Worm (Caenorhabditis elegans): ENCODE data around the gene gldi-3.
A peak's percentile ranks its signal among the peaks of the same experiment; 100 is the strongest.

Gene gldi-3

ce11 chrII:9314733-9315132, 34.8 kb upstream of the gldi-3 start:
- TF ChIP-seq tab-1 (GFP tag; IDR thresholded peaks at IDR 0.05), result no peak
- TF ChIP-seq klf-2 (GFP tag; conservative IDR thresholded peaks at IDR 0.05), result no peak
- TF ChIP-seq cog-1 (tag; optimal IDR thresholded peaks at IDR 0.05), result no peak
- TF ChIP-seq med-1 (GFP tag; optimal IDR thresholded peaks at IDR 0.05; ENCODE audit: insufficient read depth), result no peak
- TF ChIP-seq T22C8.4 (GFP tag; IDR thresholded peaks at IDR 0.05), result no peak
- TF ChIP-seq ztf-23 (GFP tag; IDR thresholded peaks at IDR 0.05), result no peak
- no peak for TF ChIP-seq ref-1 (GFP tag; conservative IDR thresholded peaks at IDR 0.05)
- TF ChIP-seq ztf-29 (GFP tag; IDR thresholded peaks at IDR 0.05), result no peak
- TF ChIP-seq flt-1 (GFP tag; IDR thresholded peaks at IDR 0.05), result no peak

- TF ChIP-seq tab-1 (GFP tag; IDR thresholded peaks at IDR 0.05) (no peak), cog-1 (tag; optimal IDR thresholded peaks at IDR 0.05) (no peak), ref-1 (GFP tag; conservative IDR thresholded peaks at IDR 0.05) (no peak), ztf-29 (GFP tag; IDR thresholded peaks at IDR 0.05) (no peak), med-1 (GFP tag; optimal IDR thresholded peaks at IDR 0.05; ENCODE audit: insufficient read depth) (no peak), T22C8.4 (GFP tag; IDR thresholded peaks at IDR 0.05) (no peak), ztf-23 (GFP tag; IDR thresholded peaks at IDR 0.05) (no peak), flt-1 (GFP tag; IDR thresholded peaks at IDR 0.05) (no peak), klf-2 (GFP tag; conservative IDR thresholded peaks at IDR 0.05) (no peak)
Measured at ce11 chrII:9313335-9313734, 33.4 kb upstream of the gldi-3 start.

- TF ChIP-seq klf-2 (GFP tag; conservative IDR thresholded peaks at IDR 0.05) (no peak), ztf-23 (GFP tag; IDR thresholded peaks at IDR 0.05) (no peak), T22C8.4 (GFP tag; IDR thresholded peaks at IDR 0.05) (no peak), med-1 (GFP tag; optimal IDR thresholded peaks at IDR 0.05; ENCODE audit: insufficient read depth) (no peak), ref-1 (GFP tag; conservative IDR thresholded peaks at IDR 0.05) (no peak)
Measured at ce11 chrII:9311702-9312101, 31.8 kb upstream of the gldi-3 start.

ce11 chrII:9310794-9311193, 30.9 kb upstream of the gldi-3 start:
- no peak for TF ChIP-seq ztf-23 (GFP tag; IDR thresholded peaks at IDR 0.05)
- TF ChIP-seq T22C8.4 (GFP tag; IDR thresholded peaks at IDR 0.05), result no peak
- TF ChIP-seq flt-1 (GFP tag; IDR thresholded peaks at IDR 0.05), result no peak
- no peak for TF ChIP-seq med-1 (GFP tag; optimal IDR thresholded peaks at IDR 0.05; ENCODE audit: insufficient read depth)
- no peak for TF ChIP-seq cog-1 (tag; optimal IDR thresholded peaks at IDR 0.05)
- TF ChIP-seq ref-1 (GFP tag; conservative IDR thresholded peaks at IDR 0.05), result no peak
- no peak for TF ChIP-seq tab-1 (GFP tag; IDR thresholded peaks at IDR 0.05)
- no peak for TF ChIP-seq klf-2 (GFP tag; conservative IDR thresholded peaks at IDR 0.05)
- TF ChIP-seq ztf-29 (GFP tag; IDR thresholded peaks at IDR 0.05), result no peak

- TF ChIP-seq ztf-23 (GFP tag; IDR thresholded peaks at IDR 0.05) (no peak), klf-2 (GFP tag; conservative IDR thresholded peaks at IDR 0.05) (no peak), ztf-29 (GFP tag; IDR thresholded peaks at IDR 0.05) (no peak), flt-1 (GFP tag; IDR thresholded peaks at IDR 0.05) (no peak), ref-1 (GFP tag; conservative IDR thresholded peaks at IDR 0.05) (no peak), tab-1 (GFP tag; IDR thresholded peaks at IDR 0.05) (no peak), T22C8.4 (GFP tag; IDR thresholded peaks at IDR 0.05) (no peak), med-1 (GFP tag; optimal IDR thresholded peaks at IDR 0.05; ENCODE audit: insufficient read depth) (no peak), cog-1 (tag; optimal IDR thresholded peaks at IDR 0.05) (no peak)
Measured at ce11 chrII:9310204-9310603, 30.3 kb upstream of the gldi-3 start, which contains the start of gene cam-1. cam-1 (minus strand) TSS chrII:9310304.

- TF ChIP-seq flt-1 (GFP tag; IDR thresholded peaks at IDR 0.05), result 0 out of 2 replicates have a peak, but pooled peaks have one; percentile 62
- TF ChIP-seq cog-1 (tag; optimal IDR thresholded peaks at IDR 0.05), result peak; percentile 59
- peak; percentile 59; the same call in 1 of the 2 replicates for TF ChIP-seq tab-1 (GFP tag; IDR thresholded peaks at IDR 0.05)
- TF ChIP-seq T22C8.4 (GFP tag; IDR thresholded peaks at IDR 0.05), result no peak
Measured at ce11 chrII:9308614-9309046, 28.7 kb upstream of the gldi-3 start.

- no peak for TF ChIP-seq klf-2 (GFP tag; conservative IDR thresholded peaks at IDR 0.05)
- TF ChIP-seq ref-1 (GFP tag; conservative IDR thresholded peaks at IDR 0.05), result no peak
- no peak for TF ChIP-seq med-1 (GFP tag; optimal IDR thresholded peaks at IDR 0.05; ENCODE audit: insufficient read depth)
- no peak for TF ChIP-seq cog-1 (tag; optimal IDR thresholded peaks at IDR 0.05)
- no peak for TF ChIP-seq tab-1 (GFP tag; IDR thresholded peaks at IDR 0.05)
- no peak for TF ChIP-seq ztf-23 (GFP tag; IDR thresholded peaks at IDR 0.05)
- TF ChIP-seq ztf-29 (GFP tag; IDR thresholded peaks at IDR 0.05), result no peak
- TF ChIP-seq T22C8.4 (GFP tag; IDR thresholded peaks at IDR 0.05), result no peak
- no peak for TF ChIP-seq flt-1 (GFP tag; IDR thresholded peaks at IDR 0.05)
Measured at ce11 chrII:9306835-9307234, 26.9 kb upstream of the gldi-3 start.

- no peak for TF ChIP-seq klf-2 (GFP tag; conservative IDR thresholded peaks at IDR 0.05)
- no peak for TF ChIP-seq ztf-29 (GFP tag; IDR thresholded peaks at IDR 0.05)
- TF ChIP-seq cog-1 (tag; optimal IDR thresholded peaks at IDR 0.05), result no peak
- no peak for TF ChIP-seq ztf-23 (GFP tag; IDR thresholded peaks at IDR 0.05)
- no peak for TF ChIP-seq med-1 (GFP tag; optimal IDR thresholded peaks at IDR 0.05; ENCODE audit: insufficient read depth)
- no peak for TF ChIP-seq flt-1 (GFP tag; IDR thresholded peaks at IDR 0.05)
- TF ChIP-seq ref-1 (GFP tag; conservative IDR thresholded peaks at IDR 0.05), result no peak
- TF ChIP-seq T22C8.4 (GFP tag; IDR thresholded peaks at IDR 0.05), result no peak
- TF ChIP-seq tab-1 (GFP tag; IDR thresholded peaks at IDR 0.05), result no peak
Measured at ce11 chrII:9305575-9305974, 25.7 kb upstream of the gldi-3 start.

ce11 chrII:9304849-9305248, 25.0 kb upstream of the gldi-3 start:
- TF ChIP-seq tab-1 (GFP tag; IDR thresholded peaks at IDR 0.05) (0 out of 2 replicates have a peak, but pooled peaks have one; percentile 26), med-1 (GFP tag; optimal IDR thresholded peaks at IDR 0.05; ENCODE audit: insufficient read depth) (no peak)

- TF ChIP-seq flt-1 (GFP tag; IDR thresholded peaks at IDR 0.05), result 0 out of 2 replicates have a peak, but pooled peaks have one; percentile 52
- no peak for TF ChIP-seq ztf-23 (GFP tag; IDR thresholded peaks at IDR 0.05)
Measured at ce11 chrII:9303545-9303944, 23.6 kb upstream of the gldi-3 start.
